Worm (Caenorhabditis elegans) whole organism, L4 larva: ENCODE results near the gene Y69H2.1.

Source experiments
- D1046.2 ChIP-seq: fragments of 200-800 bp; sonication (Bioruptor generic); IDR thresholded peaks from 2 replicates; pipeline ENCODE4 v1.3.6; 2022; ENCODE audit warnings: missing genetic modification characterization, missing compliant biosample characterization
- F49E8.2 ChIP-seq: sonication (generic microtip); optimal IDR thresholded peaks from 2 replicates; lab custom pipeline; 2016; ENCODE audit warnings: missing compliant biosample characterization, mild to moderate bottlenecking, missing genetic modification characterization, borderline replicate concordance
- T20F7.1 ChIP-seq: fragments of 200-800 bp; sonication (Bioruptor generic); optimal IDR thresholded peaks from 2 replicates; lab custom pipeline; 2018; ENCODE audit warnings: mild to moderate bottlenecking, missing genetic modification characterization, missing compliant biosample characterization
- Y48G9A.11 ChIP-seq: fragments of 200-800 bp; sonication (Bioruptor generic); IDR thresholded peaks from 2 replicates; pipeline ENCODE4 v1.3.6; 2022; ENCODE audit warnings: missing genetic modification reagents, missing genetic modification characterization, missing compliant biosample characterization
- Y5F2A.4 ChIP-seq: fragments of 200-800 bp; sonication (Bioruptor generic); optimal IDR thresholded peaks from 2 replicates; lab custom pipeline; 2018; ENCODE audit warnings: mild to moderate bottlenecking, missing genetic modification characterization, missing compliant biosample characterization
- Y75B8A.6 ChIP-seq: fragments of 200-800 bp; sonication (Bioruptor generic); IDR thresholded peaks from 2 replicates; pipeline ENCODE4 v1.3.6; 2022; ENCODE audit warnings: missing genetic modification reagents, missing genetic modification characterization, missing compliant biosample characterization
- ZK546.5 ChIP-seq, 2 experiments: sonication (generic microtip); optimal IDR thresholded peaks; 2 replicates each; lab custom pipeline; 2017; ENCODE audit warnings: missing biosample characterization in 2 of 2, missing genetic modification characterization in 2 of 2
- aha-1 ChIP-seq: fragments of 150-350 bp; peaks from one replicate; lab custom pipeline; 2014; ENCODE audit warnings: missing biosample characterization, missing genetic modification characterization
- ceh-20 ChIP-seq: fragments of 200-800 bp; sonication (Bioruptor generic); IDR thresholded peaks from 2 replicates; pipeline ENCODE4 v1.3.6; 2022; ENCODE audit warnings: missing genetic modification reagents, missing genetic modification characterization, missing compliant biosample characterization
- ceh-28 ChIP-seq: fragments of 150-350 bp; optimal IDR thresholded peaks from 2 replicates; lab custom pipeline; 2014; ENCODE audit warnings: missing biosample characterization, missing genetic modification reagents, missing genetic modification characterization
- ceh-32 ChIP-seq: sonication (generic microtip); optimal IDR thresholded peaks from 2 replicates; lab custom pipeline; 2016; ENCODE audit warnings: mild to moderate bottlenecking, missing genetic modification characterization, missing compliant biosample characterization; ENCODE audit not compliant: poor library complexity
- ceh-44 ChIP-seq: fragments of 200-800 bp; sonication (Bioruptor generic); IDR thresholded peaks from 2 replicates; pipeline ENCODE4 v1.3.6; 2022; ENCODE audit warnings: missing genetic modification reagents, missing genetic modification characterization, missing compliant biosample characterization
- ceh-62 ChIP-seq: sonication (generic microtip); optimal IDR thresholded peaks from 2 replicates; lab custom pipeline; 2017; ENCODE audit warnings: missing biosample characterization, missing genetic modification characterization
- ctbp-1 ChIP-seq: fragments of 200-800 bp; sonication (Bioruptor generic); IDR thresholded peaks from 2 replicates; pipeline ENCODE4 v1.3.6; 2022; ENCODE audit warnings: missing genetic modification reagents, missing genetic modification characterization, missing compliant biosample characterization
- daf-12 ChIP-seq: fragments of 150-350 bp; optimal IDR thresholded peaks from 2 replicates; lab custom pipeline; 2014; ENCODE audit warnings: missing biosample characterization, missing genetic modification reagents, missing genetic modification characterization
- daf-16 ChIP-seq, 3 experiments: sonication (generic microtip); optimal IDR thresholded peaks; 2 replicates each; lab custom pipeline; 2016 to 2017; ENCODE audit warnings: missing genetic modification characterization in 3 of 3, missing genetic modification reagents in 3 of 3, mild to moderate bottlenecking in 2 of 3, missing compliant biosample characterization in 2 of 3, missing biosample characterization in 1 of 3, moderate library complexity in 1 of 3
- daf-8 ChIP-seq: fragments of 200-800 bp; sonication (Bioruptor generic); IDR thresholded peaks from 2 replicates; pipeline ENCODE4 v1.3.6; 2022; ENCODE audit warnings: missing genetic modification characterization, missing compliant biosample characterization
- dmd-9 ChIP-seq: fragments of 200-800 bp; sonication (Bioruptor generic); IDR thresholded peaks from 2 replicates; pipeline ENCODE4 v1.3.6; 2022; ENCODE audit warnings: missing genetic modification reagents, missing genetic modification characterization, missing compliant biosample characterization
- dpl-1 ChIP-seq: fragments of 150-350 bp; optimal IDR thresholded peaks from 2 replicates; lab custom pipeline; 2014; ENCODE audit warnings: missing biosample characterization, missing genetic modification reagents, missing genetic modification characterization
- hif-1 ChIP-seq, 2 experiments: sonication (generic microtip); optimal IDR thresholded peaks; 2 replicates each; lab custom pipeline; 2016 to 2017; ENCODE audit warnings: missing compliant biosample characterization in 2 of 2, missing genetic modification characterization in 2 of 2, missing genetic modification reagents in 2 of 2, missing genotype in 2 of 2, mild to moderate bottlenecking in 1 of 2
- hmg-1.1 ChIP-seq: fragments of 200-800 bp; sonication (Bioruptor generic); IDR thresholded peaks from 2 replicates; pipeline ENCODE4 v1.3.6; 2022; ENCODE audit warnings: missing genetic modification reagents, missing genetic modification characterization, missing compliant biosample characterization
- jun-1 ChIP-seq: fragments of 150-350 bp; optimal IDR thresholded peaks from 2 replicates; lab custom pipeline; 2014; ENCODE audit warnings: missing biosample characterization, missing genetic modification reagents, missing genetic modification characterization
- lim-7 ChIP-seq: fragments of 200-800 bp; sonication (Bioruptor generic); IDR thresholded peaks from 2 replicates; pipeline ENCODE4 v1.3.6; 2022; ENCODE audit warnings: missing genetic modification characterization, missing compliant biosample characterization
- lin-13 ChIP-seq: fragments of 150-350 bp; optimal IDR thresholded peaks from 2 replicates; lab custom pipeline; 2014; ENCODE audit warnings: missing biosample characterization, missing genetic modification reagents, missing genetic modification characterization
- mdt-29 ChIP-seq: fragments of 200-800 bp; sonication (Bioruptor generic); IDR thresholded peaks from 2 replicates; pipeline ENCODE4 v1.3.6; 2022; ENCODE audit warnings: missing genetic modification reagents, missing genetic modification characterization, missing compliant biosample characterization
- mxl-2 ChIP-seq: fragments of 200-800 bp; sonication (Bioruptor generic); conservative IDR thresholded peaks from 2 replicates; pipeline ENCODE4 v1.3.6; 2022; ENCODE audit warnings: missing genetic modification reagents, missing genetic modification characterization, missing compliant biosample characterization
- mxl-3 ChIP-seq: fragments of 200-800 bp; sonication (Bioruptor generic); optimal IDR thresholded peaks from 2 replicates; lab custom pipeline; 2018; ENCODE audit warnings: mild to moderate bottlenecking, missing genetic modification characterization, missing compliant biosample characterization
- nhr-10 ChIP-seq: fragments of 150-350 bp; optimal IDR thresholded peaks from 2 replicates; lab custom pipeline; 2014; ENCODE audit warnings: missing biosample characterization, missing genetic modification characterization
- nhr-102 ChIP-seq: sonication (generic microtip); optimal IDR thresholded peaks from 2 replicates; lab custom pipeline; 2016; ENCODE audit warnings: mild to moderate bottlenecking, missing genetic modification characterization, moderate library complexity, missing compliant biosample characterization
- nhr-11 ChIP-seq: fragments of 150-350 bp; optimal IDR thresholded peaks from 2 replicates; lab custom pipeline; 2014; ENCODE audit warnings: missing biosample characterization, missing genetic modification characterization
- nhr-111 ChIP-seq: fragments of 200-800 bp; sonication (Bioruptor generic); optimal IDR thresholded peaks from 2 replicates; lab custom pipeline; 2018; ENCODE audit warnings: mild to moderate bottlenecking, missing genetic modification characterization, missing compliant biosample characterization
- nhr-28 ChIP-seq: fragments of 150-350 bp; optimal IDR thresholded peaks from 2 replicates; lab custom pipeline; 2014; ENCODE audit warnings: missing biosample characterization, missing genetic modification characterization
- nhr-41 ChIP-seq: fragments of 200-800 bp; sonication (Bioruptor generic); IDR thresholded peaks from 2 replicates; pipeline ENCODE4 v1.3.6; 2022; ENCODE audit warnings: missing genetic modification reagents, missing genetic modification characterization, missing compliant biosample characterization
- nhr-42 ChIP-seq: fragments of 200-800 bp; sonication (Bioruptor generic); IDR thresholded peaks from 2 replicates; pipeline ENCODE4 v1.3.6; 2022; ENCODE audit warnings: missing genetic modification characterization, missing compliant biosample characterization
- nhr-76 ChIP-seq: fragments of 150-350 bp; optimal IDR thresholded peaks from 2 replicates; lab custom pipeline; 2014; ENCODE audit warnings: missing biosample characterization, missing genetic modification characterization
- pqm-1 ChIP-seq: sonication (generic microtip); optimal IDR thresholded peaks from 2 replicates; lab custom pipeline; 2017; ENCODE audit warnings: missing biosample characterization, missing genetic modification characterization
- saeg-2 ChIP-seq: fragments of 200-800 bp; sonication (Bioruptor generic); IDR thresholded peaks from 2 replicates; pipeline ENCODE4 v1.3.6; 2022; ENCODE audit warnings: missing genetic modification reagents, missing genetic modification characterization, missing compliant biosample characterization
- set-16 ChIP-seq: fragments of 200-800 bp; sonication (Bioruptor generic); IDR thresholded peaks from 2 replicates; pipeline ENCODE4 v1.3.6; 2022; ENCODE audit warnings: missing genetic modification reagents, missing genetic modification characterization, missing compliant biosample characterization
- skn-1 ChIP-seq: fragments of 150-350 bp; optimal IDR thresholded peaks from 2 replicates; lab custom pipeline; 2014; ENCODE audit warnings: missing biosample characterization, missing genetic modification characterization
- snpc-1.2 ChIP-seq: fragments of 200-800 bp; sonication (Bioruptor generic); IDR thresholded peaks from 2 replicates; pipeline ENCODE4 v1.3.6; 2022; ENCODE audit warnings: missing genetic modification reagents, missing genetic modification characterization, missing compliant biosample characterization
- unc-62 ChIP-seq, 3 experiments: fragments of 150-350 bp in 1 of 3; sonication (generic microtip); optimal IDR thresholded peaks in 2 of 3; peaks in 1 of 3; 1 replicate in 1 of 3; 2 replicates in 2 of 3; lab custom pipeline; 2014 to 2017; ENCODE audit warnings: missing biosample characterization in 3 of 3, missing genetic modification characterization in 3 of 3, missing genetic modification reagents in 3 of 3, missing genotype in 1 of 3
- vab-7 ChIP-seq: fragments of 200-800 bp; sonication (Bioruptor generic); IDR thresholded peaks from 2 replicates; pipeline ENCODE4 v1.3.6; 2022; ENCODE audit warnings: missing genetic modification reagents, missing genetic modification characterization, missing compliant biosample characterization
- ztf-7 ChIP-seq: fragments of 150-350 bp; optimal IDR thresholded peaks from 2 replicates; lab custom pipeline; 2014; ENCODE audit warnings: missing biosample characterization, missing genetic modification characterization

Gene Y69H2.1

ce11 chrV:18622462-18622861 is at the start of gene Y69H2.1:
Gene Y69H2.1, minus strand, starts transcription at chrV:18622562.
- TF ChIP-seq lin-13 (peak; percentile 36), nhr-76 (tag; lab: Kevin White, UChicago) (no peak), set-16 (GFP tag; lab: Robert Waterston, UW) (peak; percentile 42; the same call in 1 of the 2 replicates)

- TF ChIP-seq Y48G9A.11 (GFP tag; lab: Robert Waterston, UW) (no peak), dmd-9 (GFP tag; lab: Robert Waterston, UW) (0 out of 2 replicates have a peak, but pooled peaks have one; percentile 9), unc-62 (GFP tag; optimal IDR thresholded peaks at IDR 0.05 in 1 of 2; lab: Kevin White, UChicago) (peak in 1 of 2 experiments; percentile 58), unc-62 (tag; optimal IDR thresholded peaks at IDR 0.05; lab: Kevin White, UChicago) (no peak), ceh-28 (tag; lab: Kevin White, UChicago) (no peak), nhr-28 (no peak), set-16 (GFP tag; lab: Robert Waterston, UW) (0 out of 2 replicates have a peak, but pooled peaks have one; percentile 21), ceh-62 (tag; lab: Kevin White, UChicago) (no peak), Y5F2A.4 (GFP tag; lab: Kevin White, UChicago) (no peak), nhr-41 (no peak), ctbp-1 (no peak), D1046.2 (GFP tag; lab: Robert Waterston, UW) (no peak), mxl-3 (no peak), skn-1 (tag; lab: Kevin White, UChicago) (no peak), nhr-102 (no peak), snpc-1.2 (0 out of 2 replicates have a peak, but pooled peaks have one; percentile 18), daf-12 (tag; lab: Kevin White, UChicago) (no peak), ceh-44 (GFP tag; lab: Robert Waterston, UW) (no peak), F49E8.2 (tag; lab: Kevin White, UChicago) (no peak)
- TF ChIP-seq, all 104 proteins: peak for 4
These were observed 49.4 kb upstream of the Y69H2.1 start for ce11 chrV:18671811-18672210.

ce11 chrV:18670017-18670416 is 47.7 kb upstream of the Y69H2.1 start, which contains the start of gene Y69H2.10:
Gene Y69H2.10, plus strand, starts transcription at chrV:18670317.
- TF ChIP-seq saeg-2 (GFP tag; lab: Robert Waterston, UW) = no peak
- no peak for TF ChIP-seq vab-7 (GFP tag; lab: Robert Waterston, UW)
- no peak for TF ChIP-seq Y75B8A.6 (GFP tag; lab: Robert Waterston, UW)
- no peak for TF ChIP-seq nhr-42 (GFP tag; lab: Robert Waterston, UW)
- no peak for TF ChIP-seq pqm-1
- TF ChIP-seq dpl-1 (GFP tag; lab: Kevin White, UChicago) = no peak
- no peak for TF ChIP-seq ctbp-1
- no peak for TF ChIP-seq lim-7 (GFP tag; lab: Robert Waterston, UW)
- TF ChIP-seq nhr-111 (GFP tag; lab: Kevin White, UChicago) = no peak
- TF ChIP-seq ceh-32 = no peak
- no peak for TF ChIP-seq ZK546.5 (tag; optimal IDR thresholded peaks at IDR 0.05; lab: Kevin White, UChicago)
- no peak for TF ChIP-seq daf-8

- TF ChIP-seq aha-1 (tag; lab: Kevin White, UChicago) (peak; percentile 92), nhr-111 (GFP tag; lab: Kevin White, UChicago) (no peak), ztf-7 (tag; lab: Kevin White, UChicago) (no peak)
These were observed 44.8 kb upstream of the Y69H2.1 start for ce11 chrV:18667179-18667578.

ce11 chrV:18664026-18664425 is 41.7 kb upstream of the Y69H2.1 start, which contains the start of gene Y69H2.3:
Gene Y69H2.3, minus strand, starts transcription at chrV:18664126.
- TF ChIP-seq hmg-1.1 (GFP tag; lab: Robert Waterston, UW) = no peak
- no peak for TF ChIP-seq ceh-28 (tag; lab: Kevin White, UChicago)
- TF ChIP-seq T20F7.1 (GFP tag; lab: Kevin White, UChicago) = no peak
- no peak for TF ChIP-seq nhr-10 (tag; lab: Kevin White, UChicago)
- no peak for TF ChIP-seq mdt-29 (GFP tag; lab: Robert Waterston, UW)
- TF ChIP-seq hif-1 (tag; optimal IDR thresholded peaks at IDR 0.05; lab: Kevin White, UChicago) = no peak
- no peak for TF ChIP-seq mxl-2
- no peak for TF ChIP-seq daf-16 (GFP tag; optimal IDR thresholded peaks at IDR 0.05; lab: Kevin White, UChicago)
- TF ChIP-seq daf-16 (tag; optimal IDR thresholded peaks at IDR 0.05; lab: Kevin White, UChicago) = no peak
- TF ChIP-seq ceh-20 (GFP tag; lab: Robert Waterston, UW) = no peak
- no peak for TF ChIP-seq Y5F2A.4 (GFP tag; lab: Kevin White, UChicago)
- no peak for TF ChIP-seq nhr-11 (tag; lab: Kevin White, UChicago)
- no peak for TF ChIP-seq jun-1
- TF ChIP-seq nhr-102 = no peak
